Fruit fly (Drosophila melanogaster): ENCODE results near the gene Hsp68.
A peak's percentile ranks its signal among the peaks of the same experiment; 100 is the strongest.

Hsp68 gene

DNA sequence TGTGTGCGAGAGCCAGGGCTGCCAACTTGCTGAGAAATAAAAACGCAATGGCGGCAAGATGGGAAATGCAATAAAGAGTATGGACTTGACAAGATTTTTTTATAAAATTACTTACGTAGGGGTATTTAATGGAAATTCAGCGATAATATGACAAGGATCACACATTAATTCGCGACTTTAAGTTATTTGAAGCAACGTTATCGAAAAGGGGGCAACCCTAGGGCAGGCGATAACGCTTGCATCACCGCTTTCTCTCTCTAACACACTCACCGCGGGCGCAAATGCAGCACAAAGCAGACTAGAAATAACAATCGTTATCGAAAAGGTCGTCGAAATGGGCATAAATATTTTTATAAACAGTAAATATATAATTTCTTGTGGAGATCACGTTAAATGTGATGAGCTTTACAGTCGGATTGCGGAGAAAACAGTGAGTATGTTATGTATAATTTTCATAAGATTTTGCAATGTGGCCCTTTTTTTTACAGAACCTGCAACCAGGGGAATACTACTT, 9.1 kb downstream of the Hsp68 start, which contains the start of gene Rox8 (continued):
- TF ChIP-seq gcm2 (GFP tag; optimal IDR thresholded peaks at IDR 0.05) (no peak), CG3847 (GFP tag; IDR thresholded peaks at IDR 0.05) (peak; percentile 34; the same call in 1 of the 2 replicates), eve (GFP tag; optimal IDR thresholded peaks at IDR 0.05) (no peak), CG6791 (GFP tag; IDR thresholded peaks at IDR 0.05; ENCODE audit: partially characterized antibody) (peak; percentile 56; the same call in 2 of the 3 replicates), CG1647 (GFP tag; optimal IDR thresholded peaks at IDR 0.05) (no peak), ATbp (GFP tag; optimal IDR thresholded peaks at IDR 0.05) (no peak), unpg (GFP tag; optimal IDR thresholded peaks at IDR 0.05) (peak; percentile 43), yki (optimal IDR thresholded peaks at IDR 0.05) (no peak), CG12942 (GFP tag; optimal IDR thresholded peaks at IDR 0.05) (no peak), C15 (GFP tag; IDR thresholded peaks at IDR 0.05) (no peak), schlank (tag; optimal IDR thresholded peaks at IDR 0.05) (no peak), Dbx (GFP tag; IDR thresholded peaks at IDR 0.05) (peak; percentile 38; the same call in 1 of the 3 replicates), CG9437 (GFP tag; optimal IDR thresholded peaks at IDR 0.05) (peak; percentile 46), Jarid2 (GFP tag; optimal IDR thresholded peaks at IDR 0.05) (no peak), fd102C (GFP tag; optimal IDR thresholded peaks at IDR 0.05) (no peak), chif (GFP tag; optimal IDR thresholded peaks at IDR 0.05) (peak in 1 of 2 experiments; percentile 26), CG3726 (GFP tag; IDR thresholded peaks at IDR 0.05) (no peak), so (GFP tag; IDR thresholded peaks at IDR 0.05) (no peak), CG8765 (GFP tag; IDR thresholded peaks at IDR 0.05) (no peak), CG10209 (GFP tag; optimal IDR thresholded peaks at IDR 0.05) (peak; percentile 9), CG12104 (GFP tag; optimal IDR thresholded peaks at IDR 0.05) (no peak), Dip3 (GFP tag; optimal IDR thresholded peaks at IDR 0.05) (peak; percentile 1), nerfin-2 (GFP tag; IDR thresholded peaks at IDR 0.05; ENCODE audit: partially characterized antibody) (peak; percentile 75), Hey (tag; optimal IDR thresholded peaks at IDR 0.05) (no peak), Side (GFP tag; optimal IDR thresholded peaks at IDR 0.05) (peak; percentile 34), CG18619 (GFP tag; optimal IDR thresholded peaks at IDR 0.05) (peak; percentile 44), CG17568 (GFP tag; optimal IDR thresholded peaks at IDR 0.05) (peak; percentile 10), CG10321 (GFP tag; IDR thresholded peaks at IDR 0.05) (no peak), run (tag; optimal IDR thresholded peaks at IDR 0.05) (no peak), CG6175 (GFP tag; IDR thresholded peaks at IDR 0.05) (no peak), Ptx1 (GFP tag; IDR thresholded peaks at IDR 0.05) (no peak), CG13287 (GFP tag; IDR thresholded peaks at IDR 0.05; ENCODE audit: partially characterized antibody) (peak; percentile 73), CG13296 (GFP tag; optimal IDR thresholded peaks at IDR 0.05) (peak; percentile 45), sd (tag; optimal IDR thresholded peaks at IDR 0.05) (peak; percentile 38), CG10543 (GFP tag; optimal IDR thresholded peaks at IDR 0.05) (peak; percentile 76), h (optimal IDR thresholded peaks at IDR 0.05) (no peak), tgo (GFP tag; IDR thresholded peaks at IDR 0.05) (no peak; the same call in 2 of the 3 replicates), Drgx (GFP tag; IDR thresholded peaks at IDR 0.05) (no peak), slou (GFP tag; optimal IDR thresholded peaks at IDR 0.05) (no peak), CG9876 (GFP tag; optimal IDR thresholded peaks at IDR 0.05) (no peak), CG8290 (GFP tag; optimal IDR thresholded peaks at IDR 0.05) (peak; percentile 29), CG8290 (tag; optimal IDR thresholded peaks at IDR 0.05) (peak; percentile 30 to 46), CG3838 (GFP tag; optimal IDR thresholded peaks at IDR 0.05) (no peak), emc (GFP tag; optimal IDR thresholded peaks at IDR 0.05) (no peak), tx (GFP tag; optimal IDR thresholded peaks at IDR 0.05) (no peak), ap (GFP tag; IDR thresholded peaks at IDR 0.05) (0 out of 2 replicates have a peak, but pooled peaks have one; percentile 6), CG1233 (GFP tag; optimal IDR thresholded peaks at IDR 0.05) (peak; percentile 15), CG9932 (GFP tag; IDR thresholded peaks at IDR 0.05) (peak; percentile 46), Doc2 (GFP tag; IDR thresholded peaks at IDR 0.05) (no peak), CG6813 (GFP tag; optimal IDR thresholded peaks at IDR 0.05) (no peak), Ets97D (GFP tag; optimal IDR thresholded peaks at IDR 0.05) (peak; percentile 70), Dp (GFP tag; optimal IDR thresholded peaks at IDR 0.05) (peak; percentile 38)

Data from whole organism, embryonic.